Worm (Caenorhabditis elegans) whole organism, midembryonic: ENCODE data around the gene nlp-57.

ENCODE experiments used
- T22C8.4 ChIP-seq: fragments of 200-800 bp; sonication (Bioruptor generic); IDR thresholded peaks from 2 replicates; pipeline ENCODE4 v1.3.6; 2022; ENCODE audit warnings: missing genetic modification characterization, missing compliant biosample characterization
- cog-1 ChIP-seq: sonication (generic microtip); optimal IDR thresholded peaks from 2 replicates; lab custom pipeline; 2016; ENCODE audit warnings: missing genetic modification characterization, missing compliant biosample characterization
- flt-1 ChIP-seq: fragments of 200-800 bp; sonication (Bioruptor generic); IDR thresholded peaks from 2 replicates; pipeline ENCODE4 v1.3.6; 2022; ENCODE audit warnings: missing genetic modification characterization, missing compliant biosample characterization
- klf-2 ChIP-seq: fragments of 200-800 bp; sonication (Bioruptor generic); conservative IDR thresholded peaks from 2 replicates; pipeline ENCODE4 v1.3.6; 2022; ENCODE audit warnings: missing genetic modification reagents, missing genetic modification characterization, missing compliant biosample characterization
- med-1 ChIP-seq: sonication (generic microtip); optimal IDR thresholded peaks from 2 replicates; lab custom pipeline; 2017; ENCODE audit warnings: missing genetic modification characterization, mild to moderate bottlenecking, missing compliant biosample characterization, antibody characterized with exemption, missing genetic modification reagents; ENCODE audit not compliant: insufficient read depth
- ref-1 ChIP-seq: fragments of 200-800 bp; sonication (Bioruptor generic); conservative IDR thresholded peaks from 2 replicates; pipeline ENCODE4 v1.3.6; 2022; ENCODE audit warnings: missing genetic modification reagents, missing genetic modification characterization, missing compliant biosample characterization
- tab-1 ChIP-seq: fragments of 200-800 bp; sonication (Bioruptor generic); IDR thresholded peaks from 2 replicates; pipeline ENCODE4 v1.3.6; 2022; ENCODE audit warnings: missing genetic modification characterization, missing compliant biosample characterization
- ztf-23 ChIP-seq: fragments of 200-800 bp; sonication (Bioruptor generic); IDR thresholded peaks from 2 replicates; pipeline ENCODE4 v1.3.6; 2022; ENCODE audit warnings: missing genetic modification reagents, missing genetic modification characterization, missing compliant biosample characterization
- ztf-29 ChIP-seq: fragments of 200-800 bp; sonication (Bioruptor generic); IDR thresholded peaks from 2 replicates; pipeline ENCODE4 v1.3.6; 2022; ENCODE audit warnings: missing genetic modification reagents, missing genetic modification characterization, missing compliant biosample characterization

Gene nlp-57

DNA sequence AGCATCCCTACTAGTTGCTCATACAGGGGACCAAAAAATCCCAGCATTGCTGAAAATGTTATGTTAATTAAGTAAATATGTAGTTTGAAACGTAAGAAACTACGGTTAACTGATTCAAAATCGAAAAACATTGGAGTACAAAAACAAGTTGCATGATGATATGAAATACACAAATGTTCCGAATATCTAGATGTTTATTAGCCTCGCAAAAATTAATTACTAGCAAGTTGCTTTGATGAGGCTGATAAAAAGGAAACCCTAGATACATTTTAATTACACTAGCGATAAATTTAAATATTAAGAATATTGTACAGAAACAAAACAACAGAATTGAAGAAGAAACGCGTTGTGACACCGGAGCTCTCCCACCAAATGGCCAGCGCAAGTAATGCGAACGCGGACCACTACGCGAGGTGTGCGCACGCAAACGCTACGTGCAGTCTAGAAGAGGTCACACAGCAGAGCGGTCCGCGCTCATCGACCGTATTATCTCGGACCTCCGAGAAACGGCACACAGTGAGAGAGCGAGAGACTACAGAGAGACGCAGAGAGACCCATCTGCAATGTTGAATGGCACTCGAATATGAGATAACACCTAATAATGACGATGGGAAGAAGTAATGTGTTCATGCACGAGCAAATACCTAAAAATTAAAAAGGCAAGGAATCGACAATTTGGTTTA, 20.0 kb upstream of the nlp-57 start, which contains the start of gene inx-2:
Gene inx-2, minus strand, starts transcription at position 51 of the 683 bp plus-strand sequence.
- peak; percentile 77 for TF ChIP-seq tab-1 (GFP tag; lab: Robert Waterston, UW)
- no peak for TF ChIP-seq flt-1 (GFP tag; lab: Robert Waterston, UW)
- no peak for TF ChIP-seq med-1 (GFP tag; lab: Kevin White, UChicago)

DNA sequence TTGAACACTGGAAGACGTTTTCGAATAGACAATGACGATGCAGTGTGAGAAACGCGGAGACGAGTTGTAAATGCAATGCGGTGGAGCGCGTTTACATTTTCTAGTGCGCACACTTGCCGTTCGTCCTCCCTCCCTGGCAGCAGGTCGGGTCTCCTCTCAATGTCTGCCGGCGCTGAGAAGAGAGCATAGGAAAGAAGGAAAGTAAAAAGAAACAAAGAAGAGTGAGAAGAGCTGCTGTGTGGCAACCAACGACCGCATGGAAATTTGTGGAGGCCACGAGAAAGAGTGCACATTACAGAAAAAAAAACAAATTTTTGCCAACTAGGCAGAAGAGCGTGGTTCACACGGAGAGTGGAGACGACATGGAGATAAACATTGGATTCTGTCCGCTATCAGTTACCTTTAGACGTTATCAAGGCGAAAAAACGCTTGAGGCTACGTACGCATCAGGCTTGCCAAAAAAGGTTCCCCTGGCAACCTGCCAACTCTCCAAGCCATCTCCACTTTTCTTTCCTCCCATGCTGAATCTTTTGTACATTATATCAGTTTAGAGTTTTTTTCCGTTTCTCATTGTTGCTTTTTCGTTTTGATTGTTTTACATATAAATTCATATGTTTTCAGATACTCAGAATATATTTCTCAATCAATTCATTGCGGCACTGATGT, 17.1 kb upstream of the nlp-57 start, which contains the start of the genes snrp-40.1 and F08G12.3:
Gene snrp-40.1, minus strand, starts transcription at position 143 of the 666 bp plus-strand sequence.
Gene F08G12.3, plus strand, starts transcription at position 616 of the 666 bp plus-strand sequence.
- TF ChIP-seq flt-1 (GFP tag; lab: Robert Waterston, UW) (peak; percentile 46), cog-1 (tag; lab: Kevin White, UChicago) (peak; percentile 76), T22C8.4 (GFP tag; lab: Robert Waterston, UW) (no peak)

DNA sequence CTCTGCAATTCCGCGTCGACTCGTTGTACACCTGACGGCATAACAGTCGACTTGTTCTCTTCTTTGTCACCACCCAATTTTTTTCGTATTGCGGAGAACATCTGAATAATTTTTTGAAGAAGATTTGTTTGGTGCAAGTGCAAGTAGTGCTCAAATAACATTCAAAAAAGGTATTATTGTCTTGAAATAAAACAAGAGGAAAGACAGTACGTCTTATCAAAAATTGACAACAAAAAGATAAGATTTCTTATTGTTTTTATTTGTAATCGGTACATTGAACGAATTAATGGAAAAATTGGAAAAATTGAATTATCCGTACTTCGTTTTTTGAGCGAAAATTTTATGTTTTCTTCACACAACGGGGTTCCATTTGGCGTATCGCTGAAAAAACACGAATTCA, 11.1 kb upstream of the nlp-57 start, which contains the start of gene F08G12.1:
Gene F08G12.1, minus strand, starts transcription at position 101 of the 400 bp plus-strand sequence.
- no peak for TF ChIP-seq cog-1 (tag; lab: Kevin White, UChicago)

DNA sequence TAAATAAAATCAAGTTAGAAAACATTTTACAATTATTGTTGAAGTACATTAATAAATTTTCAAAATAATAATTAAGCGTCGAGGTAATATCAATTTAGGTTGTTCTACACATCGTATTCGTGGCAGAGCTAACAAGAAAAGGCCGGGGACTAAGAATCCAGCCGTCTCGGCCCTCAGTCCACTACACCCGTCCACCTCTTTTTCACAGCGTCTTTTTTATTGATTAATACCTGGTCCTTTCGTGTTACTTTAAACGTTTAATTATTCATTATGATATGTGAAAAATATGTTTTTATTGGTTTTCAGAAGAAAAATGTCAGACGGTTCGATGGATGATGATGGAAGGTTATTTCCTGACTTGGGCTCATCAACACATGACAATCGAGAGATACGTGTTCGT, 9.8 kb upstream of the nlp-57 start, which contains the start of gene vhl-1:
Gene vhl-1, plus strand, starts transcription at position 301 of the 400 bp plus-strand sequence.
- no peak for TF ChIP-seq tab-1 (GFP tag; lab: Robert Waterston, UW)
- no peak for TF ChIP-seq cog-1 (tag; lab: Kevin White, UChicago)
- TF ChIP-seq klf-2 (GFP tag; lab: Robert Waterston, UW), result no peak
- no peak for TF ChIP-seq ztf-29 (GFP tag; lab: Robert Waterston, UW)
- TF ChIP-seq ztf-23 (GFP tag; lab: Robert Waterston, UW), result no peak
- no peak for TF ChIP-seq ref-1 (GFP tag; lab: Robert Waterston, UW)
- TF ChIP-seq flt-1 (GFP tag; lab: Robert Waterston, UW), result no peak
- no peak for TF ChIP-seq med-1 (GFP tag; lab: Kevin White, UChicago)
- TF ChIP-seq T22C8.4 (GFP tag; lab: Robert Waterston, UW), result no peak

DNA sequence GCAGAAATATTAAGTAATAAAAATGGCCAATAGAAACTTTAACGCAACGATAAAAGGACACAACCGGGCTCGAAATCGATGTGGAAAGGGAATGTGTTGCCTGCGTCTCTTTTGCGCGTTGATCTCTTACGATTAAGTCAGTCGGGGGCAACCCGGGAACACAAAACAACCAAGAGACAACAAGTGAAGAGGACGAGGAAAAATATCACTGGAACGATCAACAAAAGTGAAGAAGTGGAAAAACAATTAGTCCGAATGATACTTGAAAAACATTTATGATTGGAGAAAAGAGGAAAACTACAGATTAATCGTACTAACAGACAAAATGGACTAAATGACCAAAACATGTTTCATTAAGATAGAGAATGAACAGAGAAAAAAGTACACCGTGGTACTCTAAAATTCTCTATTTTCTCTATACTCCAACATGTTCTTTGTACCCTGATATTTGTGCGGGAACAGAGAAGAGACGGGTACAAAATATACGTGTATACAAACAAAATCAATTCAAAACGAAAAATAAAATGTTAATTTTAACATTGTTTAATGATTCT, 6.5 kb upstream of the nlp-57 start, which contains the start of gene F08G12.5:
Gene F08G12.5, minus strand, starts transcription at position 1 of the 554 bp plus-strand sequence.
- no peak for TF ChIP-seq ztf-23 (GFP tag; lab: Robert Waterston, UW)
- TF ChIP-seq med-1 (GFP tag; lab: Kevin White, UChicago), result no peak

DNA sequence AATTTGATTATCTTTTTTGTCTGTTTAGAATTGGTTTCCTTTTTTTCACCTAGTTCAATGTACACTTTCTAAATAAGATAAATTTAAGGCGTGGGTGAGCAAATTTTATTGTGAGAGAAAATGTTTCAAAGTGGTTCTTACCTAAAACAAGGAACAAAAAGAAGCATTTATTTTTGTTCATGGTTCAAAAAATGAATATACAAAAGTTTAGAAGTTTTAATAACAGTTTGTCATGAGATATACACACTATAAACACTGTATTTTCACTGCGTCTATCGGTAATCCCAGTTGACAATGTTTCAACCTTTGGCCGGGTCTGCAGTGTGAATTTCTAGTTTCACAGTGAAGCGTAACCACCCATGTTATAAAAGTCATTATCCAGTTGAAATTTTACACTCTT, 1.5 kb upstream of the nlp-57 start, which contains the start of gene F08G12.11:
Gene F08G12.11, minus strand, starts transcription at position 181 of the 400 bp plus-strand sequence.
- TF ChIP-seq ztf-29 (GFP tag; lab: Robert Waterston, UW) (no peak), klf-2 (GFP tag; lab: Robert Waterston, UW) (no peak), med-1 (GFP tag; lab: Kevin White, UChicago) (no peak), ztf-23 (GFP tag; lab: Robert Waterston, UW) (no peak), ref-1 (GFP tag; lab: Robert Waterston, UW) (no peak), flt-1 (GFP tag; lab: Robert Waterston, UW) (no peak), cog-1 (tag; lab: Kevin White, UChicago) (no peak), tab-1 (GFP tag; lab: Robert Waterston, UW) (no peak), T22C8.4 (GFP tag; lab: Robert Waterston, UW) (no peak)

DNA sequence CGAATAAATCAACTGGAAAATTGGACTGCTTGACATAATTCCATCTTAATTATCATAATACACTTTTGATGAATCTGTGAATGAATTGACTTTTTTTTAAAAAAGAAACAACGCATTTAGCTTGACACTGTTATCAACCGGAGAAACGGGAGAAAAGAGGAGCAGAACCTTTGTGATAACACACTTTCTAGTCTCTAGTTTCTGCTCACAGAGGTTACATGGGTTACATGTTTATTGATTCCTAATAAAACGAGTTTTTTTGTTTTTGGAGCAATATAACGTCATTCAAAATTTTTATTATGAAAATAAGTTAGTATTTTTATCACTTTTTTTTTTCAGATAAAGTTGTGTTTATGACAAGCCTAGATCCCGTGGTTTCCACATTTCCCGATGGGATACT, 1.1 kb downstream of the nlp-57 start, which contains the start of gene hizr-1:
Gene hizr-1, plus strand, starts transcription at position 340 of the 400 bp plus-strand sequence.
- TF ChIP-seq cog-1 (tag; lab: Kevin White, UChicago) (no peak), flt-1 (GFP tag; lab: Robert Waterston, UW) (no peak), ref-1 (GFP tag; lab: Robert Waterston, UW) (no peak), ztf-29 (GFP tag; lab: Robert Waterston, UW) (no peak), ztf-23 (GFP tag; lab: Robert Waterston, UW) (no peak), klf-2 (GFP tag; lab: Robert Waterston, UW) (no peak), T22C8.4 (GFP tag; lab: Robert Waterston, UW) (no peak), med-1 (GFP tag; lab: Kevin White, UChicago) (no peak), tab-1 (GFP tag; lab: Robert Waterston, UW) (no peak)

DNA sequence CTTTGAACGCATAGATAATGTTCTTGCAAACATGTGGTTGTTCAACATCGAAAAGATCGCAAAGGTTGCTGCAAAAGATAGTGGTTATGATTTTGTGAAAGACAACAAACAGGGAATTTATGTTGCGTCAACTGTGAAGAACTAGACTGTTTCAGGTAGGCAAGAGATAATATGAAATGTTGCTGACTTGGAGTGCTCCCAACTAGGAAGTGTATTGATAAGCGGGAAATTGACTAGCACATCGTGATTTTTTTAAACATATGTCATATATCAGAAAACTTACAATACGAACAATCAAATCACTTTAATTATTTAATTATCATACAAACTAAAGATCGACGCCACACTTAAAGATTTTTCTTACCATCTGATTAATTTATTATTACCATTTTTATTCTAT, 6.4 kb downstream of the nlp-57 start:
- TF ChIP-seq ztf-23 (GFP tag; lab: Robert Waterston, UW) (no peak), tab-1 (GFP tag; lab: Robert Waterston, UW) (no peak), ref-1 (GFP tag; lab: Robert Waterston, UW) (no peak), flt-1 (GFP tag; lab: Robert Waterston, UW) (no peak), klf-2 (GFP tag; lab: Robert Waterston, UW) (no peak), ztf-29 (GFP tag; lab: Robert Waterston, UW) (no peak), cog-1 (tag; lab: Kevin White, UChicago) (no peak), med-1 (GFP tag; lab: Kevin White, UChicago) (no peak), T22C8.4 (GFP tag; lab: Robert Waterston, UW) (no peak)

DNA sequence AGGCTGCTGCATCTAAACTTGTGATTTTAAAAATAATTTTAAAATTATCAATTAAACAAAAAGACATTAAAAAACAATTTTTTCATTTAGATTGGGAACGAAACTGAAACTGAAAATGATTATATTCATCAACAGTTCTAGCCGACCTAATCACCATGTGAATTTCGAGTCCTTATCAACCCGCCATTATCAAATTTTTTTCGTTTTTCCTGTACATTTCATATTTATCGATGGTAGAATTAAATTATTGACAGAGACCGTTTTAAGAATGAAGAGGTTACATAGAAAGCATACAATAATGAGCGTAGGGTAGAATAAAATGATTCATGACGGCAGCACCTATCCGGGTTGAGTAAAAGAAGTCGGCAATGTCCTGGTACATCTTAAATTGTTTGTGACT, 7.4 kb downstream of the nlp-57 start, which contains the start of gene asm-2:
Gene asm-2, minus strand, starts transcription at position 12 of the 400 bp plus-strand sequence.
- TF ChIP-seq ztf-23 (GFP tag; lab: Robert Waterston, UW), result no peak
- no peak for TF ChIP-seq cog-1 (tag; lab: Kevin White, UChicago)
- TF ChIP-seq ztf-29 (GFP tag; lab: Robert Waterston, UW), result no peak
- TF ChIP-seq med-1 (GFP tag; lab: Kevin White, UChicago), result no peak
- TF ChIP-seq T22C8.4 (GFP tag; lab: Robert Waterston, UW), result no peak
- no peak for TF ChIP-seq ref-1 (GFP tag; lab: Robert Waterston, UW)
- no peak for TF ChIP-seq flt-1 (GFP tag; lab: Robert Waterston, UW)
- no peak for TF ChIP-seq klf-2 (GFP tag; lab: Robert Waterston, UW)
- TF ChIP-seq tab-1 (GFP tag; lab: Robert Waterston, UW), result no peak
